Fruit fly (Drosophila melanogaster) whole organism: Measurements from ENCODE around the gene RabX6.

Experiments
- CG8478 ChIP-seq: fragments of >200 bp; optimal IDR thresholded peaks from 2 replicates; lab custom pipeline; 2018; ENCODE audit warnings: inconsistent platforms
- Dll ChIP-seq: fragments of >200 bp; optimal IDR thresholded peaks from 2 replicates; lab custom pipeline; 2017
- EcR ChIP-seq, 2 experiments: fragments of >200 bp; optimal IDR thresholded peaks; 2 replicates each; lab custom pipeline; 2017; ENCODE audit warnings: missing biosample characterization in 2 of 2, missing genetic modification characterization in 2 of 2, missing genetic modification reagents in 2 of 2
- pan ChIP-seq: fragments of >200 bp; optimal IDR thresholded peaks from 2 replicates; lab custom pipeline; 2017
- psq ChIP-seq: fragments of >200 bp; optimal IDR thresholded peaks from 2 replicates; lab custom pipeline; 2017
- usp ChIP-seq: fragments of >200 bp; optimal IDR thresholded peaks from 2 replicates; lab custom pipeline; 2017; ENCODE audit warnings: missing biosample characterization, missing genetic modification characterization, mixed read lengths

DNA sequence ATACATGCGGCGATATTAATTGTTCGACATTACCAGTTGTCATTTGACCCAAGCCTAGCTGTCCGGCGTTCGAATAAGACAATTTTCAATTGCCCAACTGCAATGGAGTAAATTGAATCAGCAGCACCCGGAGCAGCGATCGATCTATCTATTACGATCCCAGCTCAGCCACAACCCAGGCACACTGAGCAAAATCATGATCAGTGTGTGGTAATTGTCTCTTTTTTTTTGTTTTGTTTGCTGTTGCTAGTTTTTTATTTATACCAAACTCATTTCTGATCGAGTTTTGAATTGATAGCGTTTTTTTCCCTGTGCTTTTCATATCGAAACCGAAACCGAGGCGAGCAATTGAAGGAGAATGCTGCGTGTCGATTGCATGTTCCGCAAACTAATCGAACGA lies 31.5 kb downstream of the RabX6 start:
- TF ChIP-seq psq (lab: Kevin White, UChicago) = no peak
- TF ChIP-seq CG8478 = no peak
- TF ChIP-seq EcR (GFP tag; optimal IDR thresholded peaks at IDR 0.05; lab: Kevin White, UChicago) = no peak
- TF ChIP-seq pan (lab: Kevin White, UChicago) = no peak
- no peak for TF ChIP-seq Dll (lab: Kevin White, UChicago)
- no peak for TF ChIP-seq usp (GFP tag; lab: Kevin White, UChicago)
